Worm (Caenorhabditis elegans) whole organism, L3 larva: Measurements from ENCODE around the gene npp-23.

Source experiments
- aly-2 ChIP-seq: fragments of 150-350 bp; optimal IDR thresholded peaks from 2 replicates; lab custom pipeline; 2014; ENCODE audit warnings: missing biosample characterization, missing genetic modification characterization
- ama-1 ChIP-seq: fragments of 150-350 bp; optimal IDR thresholded peaks from 2 replicates; lab custom pipeline; 2018
- ceh-16 ChIP-seq: sonication (generic microtip); optimal IDR thresholded peaks from 2 replicates; lab custom pipeline; 2017; ENCODE audit warnings: missing biosample characterization, missing genetic modification characterization
- ceh-28 ChIP-seq: fragments of 150-350 bp; optimal IDR thresholded peaks from 2 replicates; lab custom pipeline; 2014; ENCODE audit warnings: missing biosample characterization, missing genetic modification reagents, missing genetic modification characterization
- ceh-9 ChIP-seq: sonication (generic microtip); optimal IDR thresholded peaks from 2 replicates; lab custom pipeline; 2018; ENCODE audit warnings: missing biosample characterization, missing genetic modification characterization
- egl-27 ChIP-seq: sonication (generic microtip); optimal IDR thresholded peaks from 4 replicates; lab custom pipeline; 2017; ENCODE audit warnings: missing biosample characterization, missing genetic modification reagents, missing genetic modification characterization
- egl-5 ChIP-seq: fragments of 150-350 bp; optimal IDR thresholded peaks from 2 replicates; lab custom pipeline; 2017; ENCODE audit warnings: missing biosample characterization, missing genetic modification reagents, missing genetic modification characterization, inconsistent platforms
- elt-1 ChIP-seq: fragments of 150-350 bp; optimal IDR thresholded peaks from 2 replicates; lab custom pipeline; 2014; ENCODE audit warnings: missing biosample characterization, missing genetic modification characterization
- elt-2 ChIP-seq: sonication (generic microtip); optimal IDR thresholded peaks from 2 replicates; lab custom pipeline; 2016; ENCODE audit warnings: missing genetic modification reagents, mild to moderate bottlenecking, missing genetic modification characterization, missing compliant biosample characterization
- elt-3 ChIP-seq, 3 experiments: fragments of 150-350 bp in 1 of 3; sonication (generic microtip) in 2 of 3; optimal IDR thresholded peaks; 2 replicates in 2 of 3; 4 replicates in 1 of 3; lab custom pipeline; 2014 to 2017; ENCODE audit warnings: missing biosample characterization in 3 of 3, missing genetic modification characterization in 3 of 3
- eor-1 ChIP-seq, 2 experiments: fragments of 150-350 bp; optimal IDR thresholded peaks; 2 replicates each; lab custom pipeline; 2014 to 2018; ENCODE audit warnings: missing biosample characterization in 2 of 2, missing genetic modification characterization in 2 of 2
- fkh-10 ChIP-seq: sonication (generic microtip); optimal IDR thresholded peaks from 2 replicates; lab custom pipeline; 2017; ENCODE audit warnings: missing biosample characterization, missing genetic modification reagents, missing genetic modification characterization
- hmg-11 ChIP-seq: sonication (generic microtip); optimal IDR thresholded peaks from 2 replicates; lab custom pipeline; 2016; ENCODE audit warnings: missing genetic modification characterization, missing compliant biosample characterization
- jun-1 ChIP-seq: fragments of 150-350 bp; optimal IDR thresholded peaks from 2 replicates; lab custom pipeline; 2014; ENCODE audit warnings: missing biosample characterization, missing genetic modification reagents, missing genetic modification characterization
- lin-15B ChIP-seq: fragments of 150-350 bp; optimal IDR thresholded peaks from 2 replicates; lab custom pipeline; 2014; ENCODE audit warnings: missing biosample characterization, missing genetic modification characterization
- mdl-1 ChIP-seq: fragments of 150-350 bp; optimal IDR thresholded peaks from 2 replicates; lab custom pipeline; 2014; ENCODE audit warnings: missing biosample characterization, missing genetic modification characterization
- nhr-12 ChIP-seq: fragments of 150-350 bp; optimal IDR thresholded peaks from 2 replicates; lab custom pipeline; 2014; ENCODE audit warnings: missing biosample characterization, missing genetic modification characterization
- nhr-23 ChIP-seq: fragments of 150-350 bp; optimal IDR thresholded peaks from 2 replicates; lab custom pipeline; 2014; ENCODE audit warnings: missing biosample characterization, missing genetic modification reagents, missing genetic modification characterization
- nhr-237 ChIP-seq: fragments of 150-350 bp; optimal IDR thresholded peaks from 2 replicates; lab custom pipeline; 2014; ENCODE audit warnings: missing biosample characterization, missing genetic modification characterization
- nhr-25 ChIP-seq: sonication (generic microtip); optimal IDR thresholded peaks from 2 replicates; lab custom pipeline; 2017; ENCODE audit warnings: missing biosample characterization, missing genetic modification characterization
- nhr-43 ChIP-seq: sonication (generic microtip); optimal IDR thresholded peaks from 2 replicates; lab custom pipeline; 2016; ENCODE audit warnings: mild to moderate bottlenecking, missing genetic modification characterization, missing compliant biosample characterization; ENCODE audit not compliant: poor library complexity, severe bottlenecking
- nhr-76 ChIP-seq: fragments of 150-350 bp; sonication (generic microtip); optimal IDR thresholded peaks from 5 replicates; lab custom pipeline; 2014; ENCODE audit warnings: missing biosample characterization, missing genetic modification characterization
- nhr-77 ChIP-seq: fragments of 150-350 bp; optimal IDR thresholded peaks from 2 replicates; lab custom pipeline; 2014; ENCODE audit warnings: missing biosample characterization, missing genetic modification characterization
- pha-4 ChIP-seq: fragments of 150-350 bp; optimal IDR thresholded peaks from 2 replicates; lab custom pipeline; 2014; ENCODE audit warnings: missing biosample characterization, missing genetic modification reagents, missing genetic modification characterization
- pqm-1 ChIP-seq: fragments of 150-350 bp; optimal IDR thresholded peaks from 2 replicates; lab custom pipeline; 2017; ENCODE audit warnings: missing biosample characterization, missing genetic modification characterization, inconsistent platforms
- snpc-4 ChIP-seq: fragments of 150-350 bp; optimal IDR thresholded peaks from 2 replicates; lab custom pipeline; 2014; ENCODE audit warnings: missing biosample characterization, missing genetic modification characterization
- tbx-2 ChIP-seq: sonication (generic microtip); optimal IDR thresholded peaks from 2 replicates; lab custom pipeline; 2016; ENCODE audit warnings: mild to moderate bottlenecking, missing genetic modification characterization, missing compliant biosample characterization
- unc-39 ChIP-seq: sonication (generic microtip); optimal IDR thresholded peaks from 4 replicates; lab custom pipeline; 2017; ENCODE audit warnings: missing biosample characterization, missing genetic modification characterization
- zag-1 ChIP-seq: fragments of 150-350 bp; optimal IDR thresholded peaks from 2 replicates; lab custom pipeline; 2014; ENCODE audit warnings: missing biosample characterization, missing genetic modification characterization
- ztf-11 ChIP-seq: fragments of 150-350 bp; optimal IDR thresholded peaks from 2 replicates; lab custom pipeline; 2014; ENCODE audit warnings: missing biosample characterization, missing genetic modification characterization
- ztf-4 ChIP-seq: fragments of 150-350 bp; optimal IDR thresholded peaks from 2 replicates; lab custom pipeline; 2014; ENCODE audit warnings: missing biosample characterization, missing genetic modification characterization

The npp-23 gene

ce11 chrIV:8869624-8870023, at the start of gene npp-23:
Gene npp-23 (minus strand): TSS chrIV:8869679.
- TF ChIP-seq lin-15B: peak; percentile 49
- TF ChIP-seq nhr-25 (tag; lab: Kevin White, UChicago): peak; percentile 9
- TF ChIP-seq snpc-4: peak; percentile 65
- no peak for TF ChIP-seq zag-1
- peak; percentile 43 for TF ChIP-seq nhr-23 (tag; lab: Kevin White, UChicago)
- peak; percentile 75 for TF ChIP-seq pha-4 (tag; lab: Kevin White, UChicago)

DNA sequence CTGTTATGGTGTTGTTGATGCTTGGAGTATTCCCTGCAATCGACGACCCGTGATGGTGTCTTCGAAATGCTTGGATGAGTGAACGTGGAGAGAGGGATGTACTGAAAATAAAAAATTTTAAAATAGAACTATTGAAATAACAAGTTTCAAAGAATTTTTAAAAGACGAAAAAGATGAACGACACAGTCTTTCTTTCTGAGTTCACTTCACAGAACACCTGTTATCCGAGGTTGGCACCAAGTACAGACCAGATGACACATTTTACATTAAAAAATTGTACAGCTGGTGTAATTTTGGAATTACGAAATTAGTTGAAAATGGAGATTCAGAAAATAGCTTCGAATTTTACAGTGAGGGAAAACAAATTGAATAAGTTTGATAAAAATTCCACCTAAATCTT, 49.3 kb upstream of the npp-23 start, which contains the start of gene rap-1:
Gene rap-1, minus strand, starts transcription at position 101 of the 400 bp plus-strand sequence.
- TF ChIP-seq eor-1 (tag; optimal IDR thresholded peaks at IDR 0.05; lab: Kevin White, UChicago): no peak
- no peak for TF ChIP-seq elt-3 (tag; optimal IDR thresholded peaks at IDR 0.05; lab: Kevin White, UChicago)
- TF ChIP-seq fkh-10 (GFP tag; lab: Kevin White, UChicago): no peak
- TF ChIP-seq ztf-11 (tag; lab: Kevin White, UChicago): no peak
- no peak for TF ChIP-seq elt-2 (tag; lab: Kevin White, UChicago)

DNA sequence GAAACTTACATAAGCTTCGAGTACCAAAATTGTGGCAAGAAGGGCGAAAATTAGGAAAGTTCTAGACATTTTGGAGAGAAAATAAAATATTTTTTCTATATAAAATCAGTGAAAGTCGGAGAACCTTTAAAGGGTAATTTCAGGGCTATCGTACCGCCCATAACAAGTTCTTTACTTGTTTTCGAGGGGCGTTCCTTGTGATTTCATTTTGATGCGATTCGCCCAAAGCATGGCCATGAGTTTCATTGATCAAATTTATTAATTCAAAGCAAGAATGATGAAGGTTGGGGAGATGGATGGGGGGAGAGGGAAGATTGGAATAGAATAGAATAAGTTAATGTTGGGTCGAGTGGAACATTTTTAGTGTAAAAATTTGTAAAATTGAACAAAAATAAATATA, 46.5 kb upstream of the npp-23 start, which contains the start of gene C27B7.9:
Gene C27B7.9, minus strand, starts transcription at position 101 of the 400 bp plus-strand sequence.
- TF ChIP-seq jun-1 (tag; lab: Kevin White, UChicago) (no peak), nhr-237 (tag; lab: Kevin White, UChicago) (no peak), unc-39 (tag; lab: Kevin White, UChicago) (no peak), nhr-77 (tag; lab: Kevin White, UChicago) (no peak), elt-1 (tag; lab: Kevin White, UChicago) (no peak), ztf-11 (tag; lab: Kevin White, UChicago) (no peak), ama-1 (lab: Kevin White, UChicago) (no peak), nhr-23 (tag; lab: Kevin White, UChicago) (no peak), ceh-28 (tag; lab: Kevin White, UChicago) (no peak), nhr-76 (tag; lab: Kevin White, UChicago) (no peak), ceh-9 (tag; lab: Kevin White, UChicago) (no peak), nhr-12 (tag; lab: Kevin White, UChicago) (no peak), elt-3 (tag; optimal IDR thresholded peaks at IDR 0.05; lab: Kevin White, UChicago) (no peak)

- no peak for TF ChIP-seq aly-2 (tag; lab: Kevin White, UChicago)
- TF ChIP-seq unc-39 (tag; lab: Kevin White, UChicago): no peak
- TF ChIP-seq nhr-43 (tag; lab: Kevin White, UChicago): no peak
- TF ChIP-seq lin-15B: no peak
- no peak for TF ChIP-seq nhr-25 (tag; lab: Kevin White, UChicago)
- TF ChIP-seq elt-1 (tag; lab: Kevin White, UChicago): no peak
- TF ChIP-seq pqm-1 (tag; lab: Kevin White, UChicago): no peak
These were observed 44.7 kb upstream of the npp-23 start for ce11 chrIV:8914187-8914586.

DNA sequence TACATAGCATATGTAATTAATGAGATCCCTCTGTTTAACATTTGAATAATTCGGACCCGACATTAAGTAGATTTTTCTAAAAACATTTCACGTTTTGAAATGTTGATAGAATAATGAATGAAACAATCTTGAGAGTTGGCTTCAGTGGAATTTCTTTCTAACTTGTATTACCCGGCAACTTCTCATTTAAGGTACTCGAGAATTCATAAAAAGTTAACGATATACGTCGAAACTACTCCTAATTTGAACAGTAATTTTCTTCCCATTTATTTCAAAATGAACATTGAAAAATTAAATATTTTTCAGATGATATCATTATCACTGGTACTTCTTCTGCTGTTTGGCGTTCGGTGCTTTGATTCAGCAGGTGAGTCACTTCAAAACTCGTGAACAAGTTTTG, 37.3 kb upstream of the npp-23 start, which contains the start of gene C27B7.7:
Gene C27B7.7, plus strand, starts transcription at position 301 of the 400 bp plus-strand sequence.
- TF ChIP-seq jun-1 (tag; lab: Kevin White, UChicago) (no peak), nhr-76 (tag; lab: Kevin White, UChicago) (no peak), nhr-23 (tag; lab: Kevin White, UChicago) (no peak)

DNA sequence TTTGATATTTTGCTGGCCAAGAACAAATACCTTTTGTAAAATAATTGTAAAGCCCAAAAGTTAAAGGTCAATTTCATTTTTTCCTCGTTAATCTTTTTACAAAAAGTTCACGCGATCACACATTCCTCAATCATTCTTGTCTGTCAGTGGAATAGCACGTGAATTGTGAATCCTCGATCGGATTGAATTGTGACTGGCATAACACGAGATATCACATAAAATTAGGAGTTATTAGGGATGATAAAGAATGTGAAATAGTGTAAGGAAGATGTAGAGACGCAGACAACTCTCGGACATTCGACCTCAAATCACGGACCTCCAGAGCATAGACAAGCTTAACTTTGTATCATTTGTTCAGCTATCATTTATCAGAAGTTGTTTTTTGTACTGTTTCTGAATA, 36.7 kb upstream of the npp-23 start, which contains the start of gene C27B7.6:
Gene C27B7.6, minus strand, starts transcription at position 182 of the 400 bp plus-strand sequence.
- no peak for TF ChIP-seq mdl-1 (tag; lab: Kevin White, UChicago)
- TF ChIP-seq ztf-4 (tag; lab: Kevin White, UChicago): no peak
- TF ChIP-seq aly-2 (tag; lab: Kevin White, UChicago): no peak
- TF ChIP-seq eor-1 (tag; optimal IDR thresholded peaks at IDR 0.05; lab: Kevin White, UChicago): no peak
- TF ChIP-seq tbx-2: no peak
- no peak for TF ChIP-seq zag-1
- TF ChIP-seq snpc-4: no peak
- no peak for TF ChIP-seq nhr-76 (tag; lab: Kevin White, UChicago)
- TF ChIP-seq egl-5 (tag; lab: Kevin White, UChicago): no peak
- TF ChIP-seq hmg-11 (tag; lab: Kevin White, UChicago): no peak
- no peak for TF ChIP-seq egl-27 (tag; lab: Kevin White, UChicago)
- TF ChIP-seq ceh-16 (tag; lab: Kevin White, UChicago): no peak
- TF ChIP-seq nhr-12 (tag; lab: Kevin White, UChicago): no peak
